Worm (Caenorhabditis elegans): Measurements from ENCODE around the gene cct-1.

DNA sequence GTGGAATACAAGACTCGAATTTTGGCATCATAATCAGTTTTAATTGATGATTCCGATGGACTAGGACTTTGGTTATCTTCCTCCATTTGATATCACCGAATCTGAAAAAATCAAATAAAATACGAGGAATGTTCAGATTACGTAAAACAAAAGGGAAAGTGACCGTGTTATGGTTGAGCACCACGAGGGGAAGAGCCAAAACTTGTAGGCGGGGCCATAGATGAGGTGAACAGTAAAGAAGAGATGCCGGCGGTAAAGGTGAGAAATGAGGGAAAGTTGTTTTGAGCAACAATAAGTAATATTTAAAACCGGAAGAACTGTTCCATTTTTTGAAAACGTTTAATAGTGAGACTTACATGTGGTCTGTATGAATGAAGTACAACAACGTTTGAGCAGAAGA, 35.3 kb upstream of the cct-1 start, which contains the start of gene F10B5.3:
- TF ChIP-seq mcd-1 (GFP tag; IDR thresholded peaks at IDR 0.05) (no peak), ceh-91 (GFP tag; IDR thresholded peaks at IDR 0.05) (no peak), K11D2.4 (GFP tag; IDR thresholded peaks at IDR 0.05) (no peak), Y95B8A.8 (GFP tag; IDR thresholded peaks at IDR 0.05) (no peak), nhr-80 (tag; optimal IDR thresholded peaks at IDR 0.05) (no peak), F22D6.2 (tag; optimal IDR thresholded peaks at IDR 0.05) (no peak), aptf-3 (GFP tag; IDR thresholded peaks at IDR 0.05) (no peak), pha-4 (tag; optimal IDR thresholded peaks at IDR 0.05) (no peak), efl-1 (GFP tag; optimal IDR thresholded peaks at IDR 0.05) (no peak), mel-28 (tag; optimal IDR thresholded peaks at IDR 0.05; ENCODE audit: borderline replicate concordance) (no peak), unc-62 (GFP tag; optimal IDR thresholded peaks at IDR 0.05) (no peak), hmg-20 (GFP tag; IDR thresholded peaks at IDR 0.05) (no peak), aptf-2 (GFP tag; conservative IDR thresholded peaks at IDR 0.05) (no peak)

Measured in whole organism, young adult.